Worm (Caenorhabditis elegans): ENCODE measurements around the gene B0252.11.
A peak's percentile ranks its signal among the peaks of the same experiment; 100 is the strongest.

Gene B0252.11

DNA sequence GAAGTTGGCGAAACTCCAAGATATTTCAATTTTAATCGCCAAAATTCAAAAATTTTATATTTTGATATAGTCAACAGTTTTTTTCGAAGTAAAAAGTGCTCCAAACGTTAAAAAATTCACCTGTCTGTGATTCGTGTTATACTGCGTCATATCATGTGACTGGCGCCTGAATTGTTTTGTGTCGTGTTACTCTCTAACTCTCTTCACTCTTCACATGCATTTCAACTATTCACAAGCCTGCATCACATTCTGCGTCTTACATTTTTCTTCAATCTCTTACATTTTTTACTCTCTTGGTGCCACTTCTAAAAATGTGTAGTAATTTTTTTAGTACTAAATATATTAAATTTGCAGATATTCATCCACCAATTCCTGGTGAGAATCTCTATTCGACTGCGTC is 10.8 kb upstream of the B0252.11 start, which contains the start of gene flcn-1 (continued):
- no peak for TF ChIP-seq nhr-76 (tag; optimal IDR thresholded peaks at IDR 0.05)
- TF ChIP-seq mep-1 (tag; optimal IDR thresholded peaks at IDR 0.05) = peak; percentile 76
- TF ChIP-seq mdl-1 (tag; optimal IDR thresholded peaks at IDR 0.05) = no peak
- TF ChIP-seq pag-3 (tag; optimal IDR thresholded peaks at IDR 0.05; ENCODE audit: borderline replicate concordance, insufficient read depth) = no peak
- TF ChIP-seq ceh-88 (GFP tag; IDR thresholded peaks at IDR 0.05) = no peak
- no peak for TF ChIP-seq pqm-1 (tag; optimal IDR thresholded peaks at IDR 0.05)
- no peak for TF ChIP-seq ceh-90 (tag; optimal IDR thresholded peaks at IDR 0.05)
- no peak for TF ChIP-seq C34B4.2 (tag; optimal IDR thresholded peaks at IDR 0.05)
- no peak for TF ChIP-seq fkh-10 (GFP tag; optimal IDR thresholded peaks at IDR 0.05)
- TF ChIP-seq Y116A8C.19 (tag; optimal IDR thresholded peaks at IDR 0.05; ENCODE audit: borderline replicate concordance) = no peak
- TF ChIP-seq C16A3.4 (tag; optimal IDR thresholded peaks at IDR 0.05) = no peak
- peak; percentile 42 to 50 for TF ChIP-seq efl-1 (optimal IDR thresholded peaks at IDR 0.05)
- peak in 1 of 2 experiments; percentile 30 for TF ChIP-seq efl-1 (GFP tag; optimal IDR thresholded peaks at IDR 0.05 in 1 of 2)
- TF ChIP-seq snu-23 (GFP tag; optimal IDR thresholded peaks at IDR 0.05) = peak; percentile 74
- no peak for TF ChIP-seq unc-86 (tag; optimal IDR thresholded peaks at IDR 0.05)
- peak; percentile 61 for TF ChIP-seq swsn-7 (tag; optimal IDR thresholded peaks at IDR 0.05)
- TF ChIP-seq nhr-84 (tag; optimal IDR thresholded peaks at IDR 0.05) = no peak
- no peak for TF ChIP-seq vab-15 (tag; optimal IDR thresholded peaks at IDR 0.05)
- TF ChIP-seq nhr-85 (tag) = peak; percentile 52
- no peak for TF ChIP-seq ceh-63 (GFP tag; optimal IDR thresholded peaks at IDR 0.05)
- peak; percentile 6 for TF ChIP-seq lin-39 (tag; optimal IDR thresholded peaks at IDR 0.05)
- TF ChIP-seq unc-62 (GFP tag; optimal IDR thresholded peaks at IDR 0.05) = no peak
- peak; percentile 41 for TF ChIP-seq elt-2 (tag; optimal IDR thresholded peaks at IDR 0.05)
- TF ChIP-seq lsy-2 (tag; optimal IDR thresholded peaks at IDR 0.05) = peak; percentile 35 to 67
- peak; percentile 67 for TF ChIP-seq nhr-47 (tag; optimal IDR thresholded peaks at IDR 0.05)
- TF ChIP-seq sptf-1 (tag; optimal IDR thresholded peaks at IDR 0.05) = no peak
- peak; percentile 34 for TF ChIP-seq irx-1 (tag; optimal IDR thresholded peaks at IDR 0.05)
- TF ChIP-seq unc-30 (tag; optimal IDR thresholded peaks at IDR 0.05) = no peak
- TF ChIP-seq lin-35 (GFP tag; optimal IDR thresholded peaks at IDR 0.05) = peak; percentile 55 to 60
- TF ChIP-seq nhr-28 (tag; optimal IDR thresholded peaks at IDR 0.05) = no peak
- peak; percentile 45 for TF ChIP-seq hlh-4 (tag; optimal IDR thresholded peaks at IDR 0.05)
- peak; percentile 29 for TF ChIP-seq lin-13 (GFP tag; optimal IDR thresholded peaks at IDR 0.05)

ce11 chrII:6927603-6928002 is 10.0 kb upstream of the B0252.11 start, which contains the start of gene F22D3.4:
Gene F22D3.4 (minus strand): TSS chrII:6927603.
- TF ChIP-seq nhr-28 (tag; optimal IDR thresholded peaks at IDR 0.05) (no peak), lin-35 (GFP tag; optimal IDR thresholded peaks at IDR 0.05) (peak in 1 of 2 experiments; percentile 30), jun-1 (tag; optimal IDR thresholded peaks at IDR 0.05) (no peak), nhr-71 (tag; optimal IDR thresholded peaks at IDR 0.05) (no peak), mab-9 (GFP tag; IDR thresholded peaks at IDR 0.05) (no peak), blmp-1 (tag; optimal IDR thresholded peaks at IDR 0.05) (peak; percentile 14), fos-1 (tag; optimal IDR thresholded peaks at IDR 0.05) (no peak), mdl-1 (tag; optimal IDR thresholded peaks at IDR 0.05) (no peak)

ce11 chrII:6927034-6927433 is 9.4 kb upstream of the B0252.11 start:
- no peak for TF ChIP-seq nhr-237 (tag; optimal IDR thresholded peaks at IDR 0.05)
- TF ChIP-seq ztf-11 (tag; optimal IDR thresholded peaks at IDR 0.05) = peak in 1 of 2 experiments; percentile 10
- no peak for TF ChIP-seq ceh-90 (tag; optimal IDR thresholded peaks at IDR 0.05)
- peak; percentile 33 for TF ChIP-seq hlh-4 (tag; optimal IDR thresholded peaks at IDR 0.05)
- no peak for TF ChIP-seq elt-2 (tag; optimal IDR thresholded peaks at IDR 0.05)
- no peak for TF ChIP-seq lin-14 (GFP tag; optimal IDR thresholded peaks at IDR 0.05)

Data from whole organism, L1 larva.